Worm (Caenorhabditis elegans) whole organism, L4 larva: ENCODE measurements around the gene degl-1.

ENCODE experiments used
- arid-1 ChIP-seq: fragments of 200-800 bp; sonication (Bioruptor generic); conservative IDR thresholded peaks from 2 replicates; pipeline ENCODE4 v1.3.6; 2022; ENCODE audit warnings: missing genetic modification reagents, missing genetic modification characterization, missing compliant biosample characterization
- ceh-20 ChIP-seq: fragments of 200-800 bp; sonication (Bioruptor generic); IDR thresholded peaks from 2 replicates; pipeline ENCODE4 v1.3.6; 2022; ENCODE audit warnings: missing genetic modification reagents, missing genetic modification characterization, missing compliant biosample characterization
- hlh-11 ChIP-seq: fragments of 200-800 bp; sonication (Bioruptor generic); optimal IDR thresholded peaks from 2 replicates; lab custom pipeline; 2018; ENCODE audit warnings: mild to moderate bottlenecking, missing genetic modification characterization, missing compliant biosample characterization
- lin-39 ChIP-seq: fragments of 150-350 bp; optimal IDR thresholded peaks from 2 replicates; lab custom pipeline; 2014; ENCODE audit warnings: missing biosample characterization, missing genetic modification reagents, missing genetic modification characterization
- lir-3 ChIP-seq: sonication (generic microtip); optimal IDR thresholded peaks from 2 replicates; lab custom pipeline; 2016; ENCODE audit warnings: mild to moderate bottlenecking, missing genetic modification characterization, missing compliant biosample characterization
- lsy-2 ChIP-seq, 2 experiments: fragments of 150-350 bp in 1 of 2; sonication (generic microtip) in 1 of 2; optimal IDR thresholded peaks; 2 replicates each; lab custom pipeline; 2014 to 2017; ENCODE audit warnings: missing biosample characterization in 2 of 2, missing genetic modification characterization in 2 of 2
- nhr-237 ChIP-seq: sonication (generic microtip); optimal IDR thresholded peaks from 2 replicates; lab custom pipeline; 2017; ENCODE audit warnings: missing biosample characterization, missing genetic modification characterization
- nhr-76 ChIP-seq: fragments of 150-350 bp; optimal IDR thresholded peaks from 2 replicates; lab custom pipeline; 2014; ENCODE audit warnings: missing biosample characterization, missing genetic modification characterization
- unc-130 ChIP-seq: sonication (generic microtip); optimal IDR thresholded peaks from 2 replicates; lab custom pipeline; 2016; ENCODE audit warnings: missing genetic modification reagents, missing genetic modification characterization, missing compliant biosample characterization

ce11 chrIV:14764719-14765173, 6.5 kb downstream of the degl-1 start:
- TF ChIP-seq lir-3 (tag; lab: Kevin White, UChicago), result no peak
- no peak for TF ChIP-seq lin-39 (tag; lab: Kevin White, UChicago)
- no peak for TF ChIP-seq hlh-11 (tag; lab: Kevin White, UChicago)
- no peak for TF ChIP-seq lsy-2 (tag; optimal IDR thresholded peaks at IDR 0.05; lab: Kevin White, UChicago)
- no peak for TF ChIP-seq nhr-76
- TF ChIP-seq ceh-20 (GFP tag; lab: Robert Waterston, UW), result no peak
- no peak for TF ChIP-seq nhr-237 (tag; lab: Kevin White, UChicago)
- TF ChIP-seq unc-130, result peak; percentile 75
- TF ChIP-seq arid-1, result 0 out of 2 replicates have a peak, but pooled peaks have one; percentile 7
